Worm (Caenorhabditis elegans): Measurements from ENCODE around the gene F59B2.3.
A peak's percentile ranks its signal among the peaks of the same experiment; 100 is the strongest.

Gene F59B2.3

ce11 chrIII:8981847-8982479 is 17.6 kb downstream of the F59B2.3 start, which contains the start of gene pde-2 (continued):
- TF ChIP-seq F33H1.4 (GFP tag; IDR thresholded peaks at IDR 0.05) (no peak), zfh-2 (GFP tag; conservative IDR thresholded peaks at IDR 0.05) (peak; percentile 60; the same call in 1 of the 2 replicates), F52B5.7 (tag; optimal IDR thresholded peaks at IDR 0.05) (peak; percentile 15), sptf-2 (GFP tag; optimal IDR thresholded peaks at IDR 0.05) (no peak)

ce11 chrIII:8980892-8981291 is 18.7 kb downstream of the F59B2.3 start:
- TF ChIP-seq mcd-1 (GFP tag; IDR thresholded peaks at IDR 0.05) (no peak), B0019.2 (GFP tag; conservative IDR thresholded peaks at IDR 0.05) (no peak), F22D6.2 (tag; optimal IDR thresholded peaks at IDR 0.05) (no peak), T07F8.4 (tag; optimal IDR thresholded peaks at IDR 0.05) (no peak), Y67H2A.10 (GFP tag; conservative IDR thresholded peaks at IDR 0.05) (no peak), K11D2.4 (GFP tag; IDR thresholded peaks at IDR 0.05) (no peak), C06A6.2 (GFP tag; conservative IDR thresholded peaks at IDR 0.05) (no peak), pbrm-1 (GFP tag; IDR thresholded peaks at IDR 0.05) (no peak), nfya-1 (tag; optimal IDR thresholded peaks at IDR 0.05; ENCODE audit: borderline replicate concordance, insufficient read depth) (no peak), ekl-4 (GFP tag; IDR thresholded peaks at IDR 0.05) (no peak), ceh-27 (GFP tag; optimal IDR thresholded peaks at IDR 0.05) (no peak), tbx-9 (tag; optimal IDR thresholded peaks at IDR 0.05; ENCODE audit: borderline replicate concordance) (no peak), snpc-3.4 (tag; optimal IDR thresholded peaks at IDR 0.05) (no peak), hrde-1 (tag; optimal IDR thresholded peaks at IDR 0.05; ENCODE audit: borderline replicate concordance) (no peak), mes-4 (tag; optimal IDR thresholded peaks at IDR 0.05) (no peak), nfyb-1 (GFP tag; IDR thresholded peaks at IDR 0.05) (no peak), dox-1 (GFP tag; IDR thresholded peaks at IDR 0.05) (no peak), attf-5 (GFP tag; optimal IDR thresholded peaks at IDR 0.05) (no peak)

DNA sequence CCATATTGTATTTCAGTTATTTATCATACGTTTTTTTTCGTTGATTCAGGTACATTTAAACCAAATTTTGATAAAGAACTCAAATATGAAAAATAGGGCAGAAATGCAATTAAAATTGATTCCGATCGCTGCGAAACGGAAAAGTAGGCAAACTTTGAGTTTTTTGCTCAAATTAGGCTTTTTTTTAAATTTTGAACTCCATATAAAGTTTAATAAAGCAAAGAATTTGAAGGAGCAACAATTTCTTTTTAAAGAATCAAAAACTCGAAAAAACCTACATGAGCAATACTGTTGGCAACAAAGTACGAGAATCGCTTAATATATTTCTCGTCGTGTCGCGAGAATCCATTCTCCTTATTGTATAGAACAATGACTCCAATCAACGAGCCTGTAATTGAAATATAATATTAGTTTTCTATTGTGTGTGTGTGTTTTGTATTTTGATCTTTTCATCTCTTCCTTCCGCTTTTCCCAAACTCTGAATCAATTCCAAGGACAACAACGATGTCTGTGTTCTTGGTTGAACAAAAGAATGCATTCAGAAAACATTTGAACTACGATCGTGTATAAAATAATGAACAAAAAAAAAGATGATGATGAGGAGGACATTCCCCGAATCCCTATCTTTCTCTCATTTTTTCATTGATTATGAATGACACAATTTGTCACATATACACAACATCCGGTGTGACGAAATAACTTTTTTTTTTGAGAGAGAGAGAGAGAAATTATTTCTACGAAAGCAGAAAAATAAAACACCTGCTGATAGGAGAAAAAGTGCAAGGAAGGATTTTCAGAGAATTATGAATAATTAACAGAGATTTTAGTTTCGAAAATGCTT is 20.8 kb downstream of the F59B2.3 start:
- TF ChIP-seq dpl-1 (GFP tag; optimal IDR thresholded peaks at IDR 0.05), result no peak
- no peak for TF ChIP-seq die-1 (tag; optimal IDR thresholded peaks at IDR 0.05)
- TF ChIP-seq repo-1 (tag; optimal IDR thresholded peaks at IDR 0.05), result no peak
- TF ChIP-seq Y53G8AR.9 (GFP tag; conservative IDR thresholded peaks at IDR 0.05), result 0 out of 2 replicates have a peak, but pooled peaks have one; percentile 21
- no peak for TF ChIP-seq sea-2 (GFP tag; IDR thresholded peaks at IDR 0.05)
- TF ChIP-seq nfyb-1 (GFP tag; IDR thresholded peaks at IDR 0.05), result peak; percentile 34; the same call in 1 of the 2 replicates
- peak; percentile 29 for TF ChIP-seq zim-3 (tag; optimal IDR thresholded peaks at IDR 0.05)
- TF ChIP-seq F39B2.1 (GFP tag; IDR thresholded peaks at IDR 0.05), result no peak
- peak; percentile 20 for TF ChIP-seq K12H6.12 (tag; optimal IDR thresholded peaks at IDR 0.05)
- TF ChIP-seq rcor-1 (GFP tag; IDR thresholded peaks at IDR 0.05), result 0 out of 2 replicates have a peak, but pooled peaks have one; percentile 7
- TF ChIP-seq ekl-4 (GFP tag; IDR thresholded peaks at IDR 0.05), result peak; percentile 53; the same call in 1 of the 2 replicates
- no peak for TF ChIP-seq snpc-1.1 (tag; optimal IDR thresholded peaks at IDR 0.05; ENCODE audit: insufficient read depth)
- TF ChIP-seq chd-7 (tag; optimal IDR thresholded peaks at IDR 0.05), result peak; percentile 52
- no peak for TF ChIP-seq pha-4 (tag; optimal IDR thresholded peaks at IDR 0.05)
- TF ChIP-seq bed-2 (GFP tag; IDR thresholded peaks at IDR 0.05), result no peak
- no peak for TF ChIP-seq ama-1 (optimal IDR thresholded peaks at IDR 0.05)
- no peak for TF ChIP-seq ama-1 (GFP tag; optimal IDR thresholded peaks at IDR 0.05)
- peak; percentile 33; the same call in 1 of the 2 replicates for TF ChIP-seq cebp-1 (GFP tag; IDR thresholded peaks at IDR 0.05)
- peak; percentile 71 for TF ChIP-seq cebp-1 (tag; optimal IDR thresholded peaks at IDR 0.05)
- TF ChIP-seq Y95B8A.8 (GFP tag; IDR thresholded peaks at IDR 0.05), result 0 out of 2 replicates have a peak, but pooled peaks have one; percentile 22
- TF ChIP-seq hsf-1 (GFP tag; IDR thresholded peaks at IDR 0.05), result 0 out of 2 replicates have a peak, but pooled peaks have one; percentile 31
- TF ChIP-seq lin-40 (tag; optimal IDR thresholded peaks at IDR 0.05), result peak; percentile 9
- peak; percentile 9 for TF ChIP-seq ZK185.1 (tag; optimal IDR thresholded peaks at IDR 0.05; ENCODE audit: poor library complexity, severe bottlenecking)

All from whole organism, young adult.